Fruit fly (Drosophila melanogaster): ENCODE measurements around the gene CG14314.

The CG14314 gene

dm6 chr3R:18169982-18170531 lies 45.9 kb upstream of the CG14314 start (continued):
- TF ChIP-seq chinmo (GFP tag; IDR thresholded peaks at IDR 0.05; ENCODE audit: partially characterized antibody) (0 out of 4 replicates have a peak, but pooled peaks have one; percentile 70), fd64A (GFP tag; optimal IDR thresholded peaks at IDR 0.05) (no peak), CG8924 (tag; optimal IDR thresholded peaks at IDR 0.05) (no peak), btn (GFP tag; optimal IDR thresholded peaks at IDR 0.05) (no peak), CG6175 (GFP tag; IDR thresholded peaks at IDR 0.05) (0 out of 3 replicates have a peak, but pooled peaks have one; percentile 21), Ets65A (GFP tag) (no peak), CG6689 (GFP tag; IDR thresholded peaks at IDR 0.05) (no peak), gro (GFP tag; optimal IDR thresholded peaks at IDR 0.05) (peak; percentile 26), CG2678 (tag; optimal IDR thresholded peaks at IDR 0.05) (peak; percentile 25), mirr (GFP tag; optimal IDR thresholded peaks at IDR 0.05) (peak; percentile 88), pros (GFP tag; optimal IDR thresholded peaks at IDR 0.05) (peak; percentile 51), lov (optimal IDR thresholded peaks at IDR 0.05) (no peak), lov (GFP tag; IDR thresholded peaks at IDR 0.05) (no peak), hbn (GFP tag; IDR thresholded peaks at IDR 0.05; ENCODE audit: partially characterized antibody) (peak; percentile 27; the same call in 1 of the 2 replicates), CG14441 (GFP tag; IDR thresholded peaks at IDR 0.05) (no peak), zen (tag; optimal IDR thresholded peaks at IDR 0.05) (peak; percentile 92), gt (GFP tag; IDR thresholded peaks at IDR 0.05) (no peak), pzg (GFP tag; optimal IDR thresholded peaks at IDR 0.05) (peak; percentile 3), Pdp1 (GFP tag; optimal IDR thresholded peaks at IDR 0.05) (peak in 1 of 2 experiments; percentile 46), z (GFP tag; IDR thresholded peaks at IDR 0.05) (0 out of 3 replicates have a peak, but pooled peaks have one; percentile 61), CG1529 (GFP tag; optimal IDR thresholded peaks at IDR 0.05) (no peak), CG18599 (GFP tag; optimal IDR thresholded peaks at IDR 0.05) (peak; percentile 13), cg (GFP tag; optimal IDR thresholded peaks at IDR 0.05) (peak; percentile 56), BtbVII (GFP tag; optimal IDR thresholded peaks at IDR 0.05) (no peak), Elba2 (GFP tag; optimal IDR thresholded peaks at IDR 0.05) (peak; percentile 85), CG3726 (GFP tag; IDR thresholded peaks at IDR 0.05) (no peak)

dm6 chr3R:18171983-18172967 lies 43.7 kb upstream of the CG14314 start:
- TF ChIP-seq kah (GFP tag; optimal IDR thresholded peaks at IDR 0.05) (peak; percentile 84), E2f1 (GFP tag; IDR thresholded peaks at IDR 0.05) (peak; percentile 86), CG34376 (GFP tag; optimal IDR thresholded peaks at IDR 0.05) (peak; percentile 86), onecut (GFP tag; IDR thresholded peaks at IDR 0.05) (peak; percentile 100), CG16863 (GFP tag; optimal IDR thresholded peaks at IDR 0.05) (peak; percentile 92), H15 (GFP tag; IDR thresholded peaks at IDR 0.05) (peak; percentile 75), CG7556 (GFP tag; optimal IDR thresholded peaks at IDR 0.05) (peak; percentile 97), CG12219 (GFP tag; optimal IDR thresholded peaks at IDR 0.05) (peak; percentile 96), HLH3B (GFP tag; IDR thresholded peaks at IDR 0.05) (peak; percentile 87), Myb (GFP tag; optimal IDR thresholded peaks at IDR 0.05) (peak; percentile 69), pros (GFP tag; optimal IDR thresholded peaks at IDR 0.05) (no peak), B-H1 (GFP tag; IDR thresholded peaks at IDR 0.05) (peak; percentile 83), CG3847 (GFP tag; IDR thresholded peaks at IDR 0.05) (peak; percentile 87), fd102C (GFP tag; optimal IDR thresholded peaks at IDR 0.05) (peak; percentile 45), CG17385 (GFP tag; optimal IDR thresholded peaks at IDR 0.05) (peak; percentile 91), Hr39 (optimal IDR thresholded peaks at IDR 0.05) (no peak), Chrac-16 (GFP tag; optimal IDR thresholded peaks at IDR 0.05) (peak; percentile 92), CG17186 (GFP tag; optimal IDR thresholded peaks at IDR 0.05) (peak; percentile 73), Awh (GFP tag; IDR thresholded peaks at IDR 0.05) (peak; percentile 82), Doc2 (GFP tag; IDR thresholded peaks at IDR 0.05) (peak; percentile 58; the same call in 1 of the 2 replicates), hth (optimal IDR thresholded peaks at IDR 0.05) (no peak), CG17912 (GFP tag; optimal IDR thresholded peaks at IDR 0.05) (peak; percentile 40), CG17802 (tag; optimal IDR thresholded peaks at IDR 0.05) (peak; percentile 54), Hr51 (GFP tag; optimal IDR thresholded peaks at IDR 0.05) (peak; percentile 84 to 95)

Data from whole organism, embryonic.